Worm (Caenorhabditis elegans) whole organism, L2 larva: Measurements from ENCODE around the gene H43I07.4.

ENCODE experiments used
- Y55F3AM.14 ChIP-seq: fragments of 200-800 bp; sonication (Bioruptor generic); optimal IDR thresholded peaks from 2 replicates; lab custom pipeline; 2018; ENCODE audit warnings: mild to moderate bottlenecking, missing genetic modification characterization, missing compliant biosample characterization
- ZK546.5 ChIP-seq: sonication (generic microtip); optimal IDR thresholded peaks from 2 replicates; lab custom pipeline; 2017; ENCODE audit warnings: missing biosample characterization, missing genetic modification characterization
- crh-2 ChIP-seq: sonication (generic microtip); optimal IDR thresholded peaks from 2 replicates; lab custom pipeline; 2017; ENCODE audit warnings: missing biosample characterization, missing genetic modification characterization
- elt-1 ChIP-seq: fragments of 150-350 bp; optimal IDR thresholded peaks from 2 replicates; lab custom pipeline; 2014; ENCODE audit warnings: missing biosample characterization, missing genetic modification characterization
- fos-1 ChIP-seq: fragments of 150-350 bp; optimal IDR thresholded peaks from 2 replicates; lab custom pipeline; 2014; ENCODE audit warnings: missing biosample characterization, missing genetic modification characterization
- lin-39 ChIP-seq: fragments of 150-350 bp; optimal IDR thresholded peaks from 2 replicates; lab custom pipeline; 2014; ENCODE audit warnings: missing biosample characterization, missing genetic modification reagents, missing genetic modification characterization
- mbf-1 ChIP-seq: sonication (generic microtip); optimal IDR thresholded peaks from 2 replicates; lab custom pipeline; 2017; ENCODE audit warnings: missing biosample characterization, missing genetic modification characterization
- mdl-1 ChIP-seq, 2 experiments: fragments of 150-350 bp in 1 of 2; sonication (generic microtip) in 1 of 2; optimal IDR thresholded peaks; 2 replicates each; lab custom pipeline; 2017; ENCODE audit warnings: missing biosample characterization in 2 of 2, missing genetic modification characterization in 2 of 2
- nhr-11 ChIP-seq: fragments of 150-350 bp; optimal IDR thresholded peaks from 2 replicates; lab custom pipeline; 2014; ENCODE audit warnings: missing biosample characterization, missing genetic modification characterization
- nhr-129 ChIP-seq: fragments of 150-350 bp; optimal IDR thresholded peaks from 2 replicates; lab custom pipeline; 2014; ENCODE audit warnings: missing biosample characterization, missing genetic modification characterization
- nhr-21 ChIP-seq: fragments of 150-350 bp; optimal IDR thresholded peaks from 2 replicates; lab custom pipeline; 2014; ENCODE audit warnings: missing biosample characterization, missing genetic modification characterization
- nhr-23 ChIP-seq: fragments of 150-350 bp; optimal IDR thresholded peaks from 2 replicates; lab custom pipeline; 2014; ENCODE audit warnings: missing biosample characterization, missing genetic modification reagents, missing genetic modification characterization
- nhr-237 ChIP-seq: fragments of 150-350 bp; optimal IDR thresholded peaks from 2 replicates; lab custom pipeline; 2014; ENCODE audit warnings: missing biosample characterization, missing genetic modification characterization
- nhr-25 ChIP-seq: fragments of 150-350 bp; sonication (generic microtip); optimal IDR thresholded peaks from 3 replicates; lab custom pipeline; 2014; ENCODE audit warnings: missing biosample characterization, missing genetic modification characterization
- nhr-6 ChIP-seq: fragments of 150-350 bp; optimal IDR thresholded peaks from 2 replicates; lab custom pipeline; 2014; ENCODE audit warnings: missing biosample characterization, missing genetic modification characterization
- peb-1 ChIP-seq: fragments of 150-350 bp; optimal IDR thresholded peaks from 2 replicates; lab custom pipeline; 2014; ENCODE audit warnings: missing biosample characterization, missing genetic modification characterization
- skn-1 ChIP-seq: sonication (generic microtip); optimal IDR thresholded peaks from 2 replicates; lab custom pipeline; 2017; ENCODE audit warnings: missing biosample characterization, missing genetic modification characterization
- sma-3 ChIP-seq: sonication (generic microtip); optimal IDR thresholded peaks from 2 replicates; lab custom pipeline; 2016; ENCODE audit warnings: missing genetic modification reagents, missing genetic modification characterization, missing compliant biosample characterization
- sma-9 ChIP-seq, 2 experiments: fragments of 150-350 bp in 1 of 2; sonication (generic microtip) in 1 of 2; optimal IDR thresholded peaks; 2 replicates each; lab custom pipeline; 2014 to 2016; ENCODE audit warnings: missing genetic modification characterization in 2 of 2, mild to moderate bottlenecking in 1 of 2, missing biosample characterization in 1 of 2, missing compliant biosample characterization in 1 of 2, missing genetic modification reagents in 1 of 2, moderate library complexity in 1 of 2
- snpc-4 ChIP-seq: fragments of 150-350 bp; optimal IDR thresholded peaks from 2 replicates; lab custom pipeline; 2014; ENCODE audit warnings: missing biosample characterization, missing genetic modification characterization
- unc-55 ChIP-seq: fragments of 150-350 bp; sonication (generic microtip); optimal IDR thresholded peaks from 3 replicates; lab custom pipeline; 2014; ENCODE audit warnings: missing biosample characterization, missing genetic modification reagents, missing genetic modification characterization
- unc-62 ChIP-seq: fragments of 150-350 bp; optimal IDR thresholded peaks from 2 replicates; lab custom pipeline; 2014; ENCODE audit warnings: missing biosample characterization, missing genetic modification reagents, missing genetic modification characterization
- ztf-11 ChIP-seq: sonication (generic microtip); optimal IDR thresholded peaks from 2 replicates; lab custom pipeline; 2017; ENCODE audit warnings: missing biosample characterization, missing genetic modification characterization

The H43I07.4 gene

ce11 chrV:4261385-4261784 is 45.4 kb downstream of the H43I07.4 start:
- TF ChIP-seq nhr-6 (tag; lab: Kevin White, UChicago) (no peak), Y55F3AM.14 (GFP tag; lab: Kevin White, UChicago) (no peak), ztf-11 (tag; lab: Kevin White, UChicago) (no peak), nhr-237 (tag; lab: Kevin White, UChicago) (no peak), nhr-11 (tag; lab: Kevin White, UChicago) (no peak), sma-9 (GFP tag; optimal IDR thresholded peaks at IDR 0.05; lab: Kevin White, UChicago) (no peak), sma-9 (tag; optimal IDR thresholded peaks at IDR 0.05; lab: Kevin White, UChicago) (no peak), nhr-21 (tag; lab: Kevin White, UChicago) (no peak), sma-3 (GFP tag; lab: Kevin White, UChicago) (no peak), fos-1 (tag; lab: Kevin White, UChicago) (no peak), unc-62 (GFP tag; lab: Kevin White, UChicago) (no peak), lin-39 (tag; lab: Kevin White, UChicago) (no peak), skn-1 (tag; lab: Kevin White, UChicago) (no peak), mdl-1 (tag; optimal IDR thresholded peaks at IDR 0.05; lab: Kevin White, UChicago) (no peak), nhr-25 (tag; lab: Kevin White, UChicago) (no peak), nhr-129 (tag; lab: Kevin White, UChicago) (no peak)
- TF ChIP-seq, all 48 proteins: peak for 0

- no peak for TF ChIP-seq ZK546.5 (tag; lab: Kevin White, UChicago)
- TF ChIP-seq nhr-23 (tag; lab: Kevin White, UChicago) = no peak
- no peak for TF ChIP-seq snpc-4
- TF ChIP-seq Y55F3AM.14 (GFP tag; lab: Kevin White, UChicago) = no peak
- TF ChIP-seq sma-3 (GFP tag; lab: Kevin White, UChicago) = no peak
- TF ChIP-seq mbf-1 (tag; lab: Kevin White, UChicago) = no peak
- no peak for TF ChIP-seq unc-55 (GFP tag; lab: Kevin White, UChicago)
- TF ChIP-seq crh-2 (tag; lab: Kevin White, UChicago) = no peak
- TF ChIP-seq peb-1 = no peak
- no peak for TF ChIP-seq elt-1 (tag; lab: Kevin White, UChicago)
These were observed 48.6 kb downstream of the H43I07.4 start, which contains the start of gene srt-35 for ce11 chrV:4264516-4264915. TSS of gene srt-35 (minus strand) at chrV:4264616.
